Worm (Caenorhabditis elegans) whole organism, early embryonic: Measurements from ENCODE around the gene gst-30.

Experiments
- ama-1 ChIP-seq: fragments of 150-350 bp; optimal IDR thresholded peaks from 2 replicates; lab custom pipeline; 2014
- ets-7 ChIP-seq: sonication (generic microtip); optimal IDR thresholded peaks from 2 replicates; lab custom pipeline; 2016; ENCODE audit warnings: missing genotype, missing genetic modification characterization, missing compliant biosample characterization
- flt-1 ChIP-seq: fragments of 200-800 bp; sonication (Bioruptor generic); IDR thresholded peaks from 2 replicates; pipeline ENCODE4 v1.3.6; 2022; ENCODE audit warnings: missing genetic modification characterization, missing compliant biosample characterization
- hmbx-1 ChIP-seq: sonication (generic microtip); optimal IDR thresholded peaks from 2 replicates; lab custom pipeline; 2016; ENCODE audit warnings: mild to moderate bottlenecking, missing genetic modification characterization, missing compliant biosample characterization
- scrt-1 ChIP-seq: fragments of 200-800 bp; sonication (Bioruptor generic); IDR thresholded peaks from 2 replicates; pipeline ENCODE4 v1.3.6; 2022; ENCODE audit warnings: missing genetic modification characterization, missing compliant biosample characterization

DNA sequence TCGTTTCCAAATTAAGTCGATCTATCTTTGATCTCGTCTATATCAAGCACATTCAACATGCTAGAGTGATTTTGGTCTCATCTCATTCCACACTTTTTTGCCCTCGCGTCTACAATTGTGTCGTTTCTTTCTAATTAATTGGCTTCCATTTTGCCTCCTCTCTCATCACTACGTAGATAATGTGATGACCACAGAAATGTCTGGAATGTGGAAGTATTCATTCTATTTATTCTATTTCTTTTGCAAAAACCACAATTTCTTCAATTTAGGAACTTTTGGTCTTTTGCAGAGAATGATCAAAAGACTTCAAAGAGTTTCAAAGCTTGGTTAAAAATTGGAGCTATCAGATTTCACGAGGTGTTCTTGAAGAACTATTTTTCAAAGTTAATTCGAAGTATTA, 19.3 kb downstream of the gst-30 start:
- TF ChIP-seq scrt-1 (GFP tag; lab: Robert Waterston, UW) (no peak), ama-1 (lab: Kevin White, UChicago) (no peak), ets-7 (tag; lab: Kevin White, UChicago) (no peak), flt-1 (no peak), hmbx-1 (tag; lab: Kevin White, UChicago) (no peak)
